Fruit fly (Drosophila melanogaster): ENCODE data around the gene CG13404.
A peak's percentile ranks its signal among the peaks of the same experiment; 100 is the strongest.

DNA sequence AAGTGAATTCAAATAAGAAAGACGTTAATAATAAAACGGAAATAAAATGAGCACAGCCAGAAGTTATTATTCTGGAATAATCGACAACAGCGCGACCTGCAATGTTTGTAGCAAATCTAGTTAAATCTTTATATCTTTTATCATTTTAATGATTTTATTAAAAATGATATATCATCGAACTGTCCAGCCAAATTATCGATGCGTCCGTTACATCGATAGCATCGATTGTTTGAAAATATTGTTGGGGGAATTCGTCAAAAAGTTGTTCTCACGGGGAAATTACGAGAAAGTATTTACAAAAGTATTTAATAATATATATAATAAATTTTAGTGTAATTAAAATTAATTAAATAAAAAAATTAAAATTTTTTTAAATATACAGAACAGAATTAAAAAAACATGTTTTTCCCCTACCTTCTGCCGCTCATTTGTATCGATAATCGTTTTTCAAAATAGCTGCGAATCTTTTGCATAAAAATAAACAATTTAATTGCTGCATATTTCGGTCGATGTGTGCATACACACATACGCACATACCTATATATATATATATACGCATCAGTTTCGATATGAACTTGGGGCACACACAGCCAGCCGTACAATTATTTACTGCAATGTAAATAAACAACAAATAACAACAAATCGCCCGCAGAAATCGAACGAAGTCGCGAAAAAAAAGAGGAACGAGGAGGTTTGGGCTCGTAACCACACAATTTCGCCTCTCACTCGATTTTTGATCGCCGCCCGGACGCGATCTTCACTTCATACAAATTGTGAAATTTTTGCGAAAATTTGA lies 22.9 kb downstream of the CG13404 start, which contains the start of gene CG32599:
- TF ChIP-seq CG13204 (GFP tag; optimal IDR thresholded peaks at IDR 0.05) (no peak), gl (tag; optimal IDR thresholded peaks at IDR 0.05) (no peak), CG14655 (GFP tag; optimal IDR thresholded peaks at IDR 0.05) (no peak), Ets98B (GFP tag; IDR thresholded peaks at IDR 0.05) (peak; percentile 24)

All from whole organism, pupa.